Worm (Caenorhabditis elegans): ENCODE results near the gene B0286.1.

ce11 chrII:4378195-4378594, at the start of gene B0286.1:
- TF ChIP-seq ama-1 (optimal IDR thresholded peaks at IDR 0.05) (no peak), aly-2 (tag; optimal IDR thresholded peaks at IDR 0.05) (no peak), ces-1 (GFP tag; optimal IDR thresholded peaks at IDR 0.05) (no peak), mdl-1 (tag; optimal IDR thresholded peaks at IDR 0.05) (no peak)
